Fruit fly (Drosophila melanogaster) whole organism, embryonic: Measurements from ENCODE around the gene Dlip1.
A peak's percentile ranks its signal among the peaks of the same experiment; 100 is the strongest.

ENCODE experiments used
- Asciz ChIP-seq: fragments of 200-800 bp; sonication (Bioruptor generic); optimal IDR thresholded peaks from 2 replicates; lab custom pipeline; 2017; ENCODE audit warnings: missing biosample characterization, mild to moderate bottlenecking, missing genetic modification characterization, missing genetic modification reagents
- BEAF-32 ChIP-seq: fragments of 200-800 bp; sonication (Bioruptor generic); optimal IDR thresholded peaks from 3 replicates; lab custom pipeline; 2017; ENCODE audit warnings: missing biosample characterization, missing genetic modification characterization, mild to moderate bottlenecking, moderate library complexity, missing genetic modification reagents
- BtbVII ChIP-seq: fragments of 200-800 bp; sonication (Bioruptor generic); optimal IDR thresholded peaks from 3 replicates; lab custom pipeline; 2017; ENCODE audit warnings: missing biosample characterization, mild to moderate bottlenecking, missing genetic modification characterization
- CG10274 ChIP-seq: fragments of 200-800 bp; sonication (Bioruptor generic); optimal IDR thresholded peaks from 3 replicates; lab custom pipeline; 2017; ENCODE audit warnings: missing biosample characterization, mild to moderate bottlenecking, missing genetic modification characterization
- CG11085 ChIP-seq: fragments of 200-800 bp; sonication (Bioruptor generic); IDR thresholded peaks from 2 replicates; pipeline ENCODE4 v1.3.6; 2022; ENCODE audit warnings: missing biosample characterization, missing genetic modification characterization
- CG12071 ChIP-seq: fragments of 200-800 bp; sonication (Bioruptor generic); optimal IDR thresholded peaks from 3 replicates; lab custom pipeline; 2018; ENCODE audit warnings: missing biosample characterization, mild to moderate bottlenecking, missing genetic modification characterization
- CG12155 ChIP-seq: fragments of 200-800 bp; sonication (Bioruptor generic); optimal IDR thresholded peaks from 3 replicates; lab custom pipeline; 2016; ENCODE audit warnings: missing biosample characterization, missing genetic modification characterization
- CG13287 ChIP-seq: fragments of 200-800 bp; sonication (Bioruptor generic); IDR thresholded peaks from 2 replicates; pipeline ENCODE4 v1.3.6; 2022; ENCODE audit warnings: missing biosample characterization, missing genetic modification characterization; ENCODE audit not compliant: partially characterized antibody
- CG14860 ChIP-seq: fragments of 200-800 bp; sonication (Bioruptor generic); IDR thresholded peaks from 3 replicates; pipeline ENCODE4 v1.3.6; 2022; ENCODE audit warnings: missing biosample characterization, missing genetic modification characterization; ENCODE audit not compliant: partially characterized antibody
- CG16779 ChIP-seq: fragments of 200-800 bp; sonication (Bioruptor generic); IDR thresholded peaks from 2 replicates; pipeline ENCODE4 v1.3.6; 2022; ENCODE audit warnings: missing biosample characterization, missing genetic modification characterization
- CG1792 ChIP-seq: fragments of 200-800 bp; sonication (Bioruptor generic); optimal IDR thresholded peaks from 2 replicates; lab custom pipeline; 2016; ENCODE audit warnings: missing biosample characterization, missing genetic modification characterization
- CG18476 ChIP-seq: fragments of 200-800 bp; sonication (Bioruptor generic); optimal IDR thresholded peaks from 2 replicates; lab custom pipeline; 2016; ENCODE audit warnings: missing biosample characterization, mild to moderate bottlenecking, missing genetic modification characterization
- CG3065 ChIP-seq: fragments of 200-800 bp; sonication (Bioruptor generic); optimal IDR thresholded peaks from 2 replicates; lab custom pipeline; 2016; ENCODE audit warnings: missing biosample characterization, missing genetic modification characterization
- CG31388 ChIP-seq: fragments of 200-800 bp; sonication (Bioruptor generic); optimal IDR thresholded peaks from 2 replicates; lab custom pipeline; 2016; ENCODE audit warnings: missing biosample characterization, missing genetic modification characterization
- CG3407 ChIP-seq: fragments of 200-800 bp; sonication (Bioruptor generic); optimal IDR thresholded peaks from 2 replicates; lab custom pipeline; 2018; ENCODE audit warnings: missing biosample characterization, mild to moderate bottlenecking, missing genetic modification characterization
- CG34376 ChIP-seq: fragments of 200-800 bp; sonication (Bioruptor generic); optimal IDR thresholded peaks from 2 replicates; lab custom pipeline; 2018; ENCODE audit warnings: missing biosample characterization, mild to moderate bottlenecking, missing genetic modification characterization
- CG4820 ChIP-seq: fragments of 200-800 bp; sonication (Bioruptor generic); optimal IDR thresholded peaks from 3 replicates; lab custom pipeline; 2016; ENCODE audit warnings: missing biosample characterization, missing genetic modification characterization
- CG6272 ChIP-seq: fragments of 200-800 bp; sonication (Bioruptor generic); IDR thresholded peaks from 2 replicates; pipeline ENCODE4 v1.3.6; 2022; ENCODE audit warnings: missing biosample characterization, missing genetic modification characterization
- CG6854 ChIP-seq: fragments of 200-800 bp; sonication (Bioruptor generic); optimal IDR thresholded peaks from 3 replicates; lab custom pipeline; 2017; ENCODE audit warnings: missing biosample characterization, mild to moderate bottlenecking, missing genetic modification characterization
- CG7372 ChIP-seq: fragments of 200-800 bp; sonication (Bioruptor generic); IDR thresholded peaks from 2 replicates; pipeline ENCODE4 v1.3.6; 2022; ENCODE audit warnings: missing biosample characterization, missing genetic modification characterization
- CG8924 ChIP-seq: fragments of 200-800 bp; optimal IDR thresholded peaks from 3 replicates; lab custom pipeline; 2019; ENCODE audit warnings: missing biosample characterization, mild to moderate bottlenecking, missing genetic modification characterization, moderate library complexity
- CG9215 ChIP-seq: fragments of 200-800 bp; sonication (Bioruptor generic); IDR thresholded peaks from 2 replicates; pipeline ENCODE4 v1.3.6; 2022; ENCODE audit warnings: missing biosample characterization, missing genetic modification characterization
- CG9817 ChIP-seq: fragments of 200-800 bp; sonication (Bioruptor generic); optimal IDR thresholded peaks from 2 replicates; lab custom pipeline; 2018; ENCODE audit warnings: missing biosample characterization, mild to moderate bottlenecking, missing genetic modification characterization, moderate library complexity
- D ChIP-seq, 2 experiments: fragments of 200-800 bp in 1 of 2; fragments of >200 bp in 1 of 2; sonication (Bioruptor generic) in 1 of 2; optimal IDR thresholded peaks; 2 replicates in 1 of 2; 3 replicates in 1 of 2; lab custom pipeline; 2017; ENCODE audit warnings: mild to moderate bottlenecking in 1 of 2, missing biosample characterization in 1 of 2, missing genetic modification characterization in 1 of 2, missing genetic modification reagents in 1 of 2
- D19A ChIP-seq: fragments of 200-800 bp; optimal IDR thresholded peaks from 3 replicates; lab custom pipeline; 2019; ENCODE audit warnings: missing biosample characterization, mild to moderate bottlenecking, missing genetic modification characterization, moderate library complexity
- Dip3 ChIP-seq: fragments of 200-800 bp; sonication (Bioruptor generic); optimal IDR thresholded peaks from 3 replicates; lab custom pipeline; 2016; ENCODE audit warnings: missing biosample characterization, missing genetic modification characterization
- Doc2 ChIP-seq: fragments of 200-800 bp; sonication (Bioruptor generic); IDR thresholded peaks from 2 replicates; pipeline ENCODE4 v1.3.6; 2022; ENCODE audit warnings: missing biosample characterization, missing genetic modification characterization
- ERR ChIP-seq: fragments of 200-800 bp; sonication (Bioruptor generic); optimal IDR thresholded peaks from 2 replicates; lab custom pipeline; 2016; ENCODE audit warnings: missing biosample characterization, missing genetic modification characterization
- Gug ChIP-seq: fragments of 200-800 bp; sonication (Bioruptor generic); IDR thresholded peaks from 4 replicates; pipeline ENCODE4 v1.3.6; 2022; ENCODE audit warnings: missing biosample characterization, missing genetic modification characterization
- H15 ChIP-seq: fragments of 200-800 bp; sonication (Bioruptor generic); IDR thresholded peaks from 3 replicates; pipeline ENCODE4 v1.3.6; 2022; ENCODE audit warnings: missing biosample characterization, missing genetic modification characterization
- NC2α ChIP-seq: fragments of 200-800 bp; sonication (Bioruptor generic); optimal IDR thresholded peaks from 2 replicates; lab custom pipeline; 2016; ENCODE audit warnings: missing biosample characterization, missing genetic modification characterization
- Pdp1 ChIP-seq, 2 experiments: fragments of 200-800 bp; sonication (Bioruptor generic); optimal IDR thresholded peaks; 3 replicates each; lab custom pipeline; 2016; ENCODE audit warnings: missing biosample characterization in 2 of 2, missing genetic modification characterization in 2 of 2, mild to moderate bottlenecking in 1 of 2, moderate library complexity in 1 of 2
- ash1 ChIP-seq: fragments of 200-800 bp; sonication (Bioruptor generic); optimal IDR thresholded peaks from 2 replicates; lab custom pipeline; 2018; ENCODE audit warnings: missing biosample characterization, mild to moderate bottlenecking, missing genetic modification characterization
- bcd ChIP-seq: fragments of 200-800 bp; sonication (Bioruptor generic); optimal IDR thresholded peaks from 2 replicates; lab custom pipeline; 2017; ENCODE audit warnings: missing biosample characterization, mild to moderate bottlenecking, missing genetic modification characterization
- bowl ChIP-seq: fragments of 200-800 bp; sonication (Bioruptor generic); IDR thresholded peaks from 2 replicates; pipeline ENCODE4 v1.3.6; 2022; ENCODE audit warnings: missing biosample characterization, missing genetic modification characterization
- cad ChIP-seq: fragments of >200 bp; optimal IDR thresholded peaks from 2 replicates; lab custom pipeline; 2017; ENCODE audit warnings: missing biosample characterization, missing genetic modification characterization
- da ChIP-seq: fragments of 200-800 bp; sonication (Bioruptor generic); optimal IDR thresholded peaks from 2 replicates; lab custom pipeline; 2016; ENCODE audit warnings: missing biosample characterization, missing genetic modification characterization
- dimm ChIP-seq: fragments of 200-800 bp; sonication (Bioruptor generic); IDR thresholded peaks from 2 replicates; pipeline ENCODE4 v1.3.6; 2022; ENCODE audit warnings: missing biosample characterization, missing genetic modification characterization
- dysf ChIP-seq: fragments of 200-800 bp; sonication (Bioruptor generic); IDR thresholded peaks from 3 replicates; pipeline ENCODE4 v1.3.6; 2022; ENCODE audit warnings: missing biosample characterization, missing genetic modification characterization
- eyg ChIP-seq: fragments of 200-800 bp; sonication (Bioruptor generic); optimal IDR thresholded peaks from 3 replicates; lab custom pipeline; 2016; ENCODE audit warnings: missing biosample characterization, missing genetic modification characterization
- fd102C ChIP-seq: fragments of 200-800 bp; sonication (Bioruptor generic); optimal IDR thresholded peaks from 2 replicates; lab custom pipeline; 2018; ENCODE audit warnings: missing biosample characterization, mild to moderate bottlenecking, missing genetic modification characterization, moderate library complexity
- insv ChIP-seq, 2 experiments: fragments of 200-800 bp; sonication (Bioruptor generic); optimal IDR thresholded peaks; 3 replicates each; lab custom pipeline; 2016 to 2018; ENCODE audit warnings: missing biosample characterization in 2 of 2, missing genetic modification characterization in 2 of 2
- jumu ChIP-seq: fragments of 200-800 bp; sonication (Bioruptor generic); optimal IDR thresholded peaks from 3 replicates; lab custom pipeline; 2016; ENCODE audit warnings: missing biosample characterization, missing genetic modification characterization
- kah ChIP-seq: fragments of 200-800 bp; sonication (Bioruptor generic); optimal IDR thresholded peaks from 2 replicates; lab custom pipeline; 2018; ENCODE audit warnings: missing biosample characterization, mild to moderate bottlenecking, missing genetic modification characterization
- lilli ChIP-seq: fragments of 200-800 bp; sonication (Bioruptor generic); optimal IDR thresholded peaks from 3 replicates; lab custom pipeline; 2016; ENCODE audit warnings: missing biosample characterization, missing genetic modification characterization
- mld ChIP-seq: fragments of 200-800 bp; sonication (Bioruptor generic); IDR thresholded peaks from 3 replicates; pipeline ENCODE4 v1.3.6; 2022; ENCODE audit warnings: missing biosample characterization, missing genetic modification characterization; ENCODE audit not compliant: partially characterized antibody
- nerfin-2 ChIP-seq: fragments of 200-800 bp; sonication (Bioruptor generic); IDR thresholded peaks from 2 replicates; pipeline ENCODE4 v1.3.6; 2022; ENCODE audit warnings: missing biosample characterization, missing genetic modification characterization; ENCODE audit not compliant: partially characterized antibody
- oc ChIP-seq: fragments of 200-800 bp; sonication (Bioruptor generic); optimal IDR thresholded peaks from 2 replicates; lab custom pipeline; 2018; ENCODE audit warnings: missing biosample characterization, mild to moderate bottlenecking, missing genetic modification characterization, moderate library complexity
- pita ChIP-seq: fragments of 200-800 bp; sonication (Bioruptor generic); optimal IDR thresholded peaks from 2 replicates; lab custom pipeline; 2017; ENCODE audit warnings: missing biosample characterization, mild to moderate bottlenecking, missing genetic modification characterization
- toy ChIP-seq: fragments of 200-800 bp; sonication (Bioruptor generic); IDR thresholded peaks from 2 replicates; pipeline ENCODE4 v1.3.6; 2022; ENCODE audit warnings: missing biosample characterization, missing genetic modification characterization

The Dlip1 gene

dm6 chrX:9119671-9120364, 38.6 kb upstream of the Dlip1 start (continued):
- TF ChIP-seq kah (GFP tag; lab: Kevin White, UChicago) (no peak), insv (GFP tag; optimal IDR thresholded peaks at IDR 0.05; lab: Kevin White, UChicago) (no peak), CG3065 (GFP tag; lab: Kevin White, UChicago) (no peak), CG10274 (GFP tag; lab: Kevin White, UChicago) (no peak), Pdp1 (GFP tag; optimal IDR thresholded peaks at IDR 0.05; lab: Kevin White, UChicago) (no peak), CG13287 (no peak), bowl (GFP tag; lab: Robert Waterston, UW) (no peak), BEAF-32 (GFP tag; lab: Kevin White, UChicago) (no peak), CG9215 (GFP tag; lab: Robert Waterston, UW) (no peak), CG8924 (tag; lab: Kevin White, UChicago) (peak; percentile 12), CG1792 (GFP tag; lab: Kevin White, UChicago) (no peak), lilli (GFP tag; lab: Kevin White, UChicago) (peak; percentile 1), D (optimal IDR thresholded peaks at IDR 0.05; lab: Kevin White, UChicago) (no peak), D (GFP tag; optimal IDR thresholded peaks at IDR 0.05; lab: Kevin White, UChicago) (peak; percentile 46), oc (tag; lab: Kevin White, UChicago) (no peak), CG14860 (no peak), mld (no peak), D19A (tag; lab: Kevin White, UChicago) (no peak), da (GFP tag; lab: Kevin White, UChicago) (no peak), CG7372 (GFP tag; lab: Robert Waterston, UW) (no peak), ash1 (no peak), CG6272 (no peak), dysf (GFP tag; lab: Robert Waterston, UW) (no peak), dimm (GFP tag; lab: Robert Waterston, UW) (no peak), CG4820 (no peak), nerfin-2 (no peak), CG16779 (GFP tag; lab: Robert Waterston, UW) (no peak), CG12155 (GFP tag; lab: Kevin White, UChicago) (no peak), eyg (GFP tag; lab: Kevin White, UChicago) (no peak), NC2α (GFP tag; lab: Kevin White, UChicago) (no peak), CG18476 (GFP tag; lab: Kevin White, UChicago) (no peak), H15 (GFP tag; lab: Robert Waterston, UW) (no peak), CG34376 (GFP tag; lab: Kevin White, UChicago) (no peak), ERR (GFP tag; lab: Kevin White, UChicago) (no peak), fd102C (no peak), toy (no peak), Asciz (GFP tag; lab: Kevin White, UChicago) (peak; percentile 19), CG11085 (GFP tag; lab: Robert Waterston, UW) (no peak), CG3407 (GFP tag; lab: Kevin White, UChicago) (no peak), jumu (no peak), cad (GFP tag; lab: Kevin White, UChicago) (no peak), BtbVII (GFP tag; lab: Kevin White, UChicago) (peak; percentile 36), CG31388 (GFP tag; lab: Kevin White, UChicago) (no peak), pita (GFP tag; lab: Kevin White, UChicago) (no peak), CG9817 (tag; lab: Kevin White, UChicago) (no peak), bcd (GFP tag; lab: Kevin White, UChicago) (no peak), CG12071 (GFP tag; lab: Kevin White, UChicago) (no peak), CG6854 (no peak), Gug (GFP tag; lab: Robert Waterston, UW) (no peak), Doc2 (GFP tag; lab: Robert Waterston, UW) (no peak), Dip3 (GFP tag; lab: Kevin White, UChicago) (no peak)
